Fruit fly (Drosophila melanogaster): ENCODE data around the gene CG13731.

DNA sequence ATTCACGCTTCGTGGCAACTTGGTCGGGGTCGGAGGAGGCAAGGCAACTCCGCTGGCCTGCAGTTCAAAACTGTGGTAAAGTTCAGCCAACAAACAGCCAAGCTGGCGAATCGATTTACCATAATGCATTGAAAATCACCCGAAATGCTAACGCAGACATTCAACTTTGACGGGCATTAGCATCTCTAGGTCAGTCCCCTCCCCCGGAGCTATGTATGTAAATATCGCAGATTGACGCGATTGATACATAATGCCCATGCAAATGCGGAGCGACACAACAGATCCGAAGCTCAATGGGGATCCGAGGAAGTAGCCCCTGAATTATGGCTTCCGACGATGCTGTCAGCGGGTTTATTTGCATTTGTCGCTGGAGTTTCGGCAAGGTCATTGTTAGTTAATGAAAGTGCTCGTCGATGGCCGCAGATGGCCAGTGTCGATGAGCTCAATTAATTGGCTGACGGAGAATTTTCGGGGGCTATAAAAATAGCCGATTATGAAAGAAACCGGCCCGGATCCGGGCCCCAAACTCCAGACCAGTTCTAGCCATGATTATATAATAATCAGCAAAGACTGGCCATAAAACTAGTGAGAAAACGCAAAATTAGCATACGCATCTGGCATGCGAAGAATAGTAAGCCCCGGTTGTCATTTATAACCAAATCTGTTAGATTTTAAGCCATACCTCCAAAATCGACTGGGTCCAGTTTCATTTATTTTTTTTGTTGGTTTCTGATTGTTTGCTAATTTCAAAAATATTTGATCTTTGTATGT is 2.0 kb downstream of the CG13731 start:
- TF ChIP-seq HLH106 (tag; optimal IDR thresholded peaks at IDR 0.05) (no peak), pan (optimal IDR thresholded peaks at IDR 0.05) (no peak), GATAd (GFP tag; optimal IDR thresholded peaks at IDR 0.05) (no peak), Abd-B (GFP tag; optimal IDR thresholded peaks at IDR 0.05) (no peak), Dfd (GFP tag; optimal IDR thresholded peaks at IDR 0.05) (no peak), Rel (GFP tag; optimal IDR thresholded peaks at IDR 0.05) (no peak), Rel (tag; optimal IDR thresholded peaks at IDR 0.05) (no peak), jim (GFP tag; optimal IDR thresholded peaks at IDR 0.05) (no peak), ey (GFP tag; optimal IDR thresholded peaks at IDR 0.05) (no peak), usp (GFP tag; optimal IDR thresholded peaks at IDR 0.05) (no peak), Hr78 (GFP tag; optimal IDR thresholded peaks at IDR 0.05) (no peak), lola (GFP tag; optimal IDR thresholded peaks at IDR 0.05) (no peak), rgr (GFP tag; optimal IDR thresholded peaks at IDR 0.05) (no peak), psq (GFP tag; optimal IDR thresholded peaks at IDR 0.05) (no peak), fru (GFP tag; optimal IDR thresholded peaks at IDR 0.05) (no peak)
